Worm (Caenorhabditis elegans) whole organism, young adult: Measurements from ENCODE around the gene mfsd-10.

ENCODE experiments used
- F22D6.2 ChIP-seq: sonication (generic microtip); optimal IDR thresholded peaks from 2 replicates; lab custom pipeline; 2016; ENCODE audit warnings: mild to moderate bottlenecking, missing genetic modification characterization, missing compliant biosample characterization
- F49E8.2 ChIP-seq: sonication (generic microtip); optimal IDR thresholded peaks from 3 replicates; lab custom pipeline; 2017; ENCODE audit warnings: missing genetic modification characterization, mild to moderate bottlenecking, missing compliant biosample characterization, antibody characterized with exemption, moderate library complexity; ENCODE audit not compliant: insufficient read depth
- F55B11.4 ChIP-seq: sonication (generic microtip); optimal IDR thresholded peaks from 2 replicates; lab custom pipeline; 2016; ENCODE audit warnings: missing compliant biosample characterization, missing genetic modification characterization, borderline replicate concordance; ENCODE audit not compliant: insufficient read depth
- K11D2.4 ChIP-seq: fragments of 200-800 bp; sonication (Bioruptor generic); IDR thresholded peaks from 2 replicates; pipeline ENCODE4 v1.3.6; 2022; ENCODE audit warnings: missing genetic modification reagents, missing genetic modification characterization, missing compliant biosample characterization
- K12H6.12 ChIP-seq: fragments of 200-800 bp; sonication (Bioruptor generic); optimal IDR thresholded peaks from 2 replicates; lab custom pipeline; 2018; ENCODE audit warnings: mild to moderate bottlenecking, missing genetic modification characterization, missing compliant biosample characterization
- Y79H2A.3 ChIP-seq: fragments of 200-800 bp; sonication (Bioruptor generic); conservative IDR thresholded peaks from 2 replicates; pipeline ENCODE4 v1.3.6; 2022; ENCODE audit warnings: missing genetic modification reagents, missing genetic modification characterization, missing compliant biosample characterization
- athp-1 ChIP-seq: sonication (generic microtip); optimal IDR thresholded peaks from 2 replicates; lab custom pipeline; 2017; ENCODE audit warnings: mild to moderate bottlenecking, missing genetic modification characterization, missing compliant biosample characterization
- attf-6 ChIP-seq: fragments of 200-800 bp; sonication (Bioruptor generic); IDR thresholded peaks from 2 replicates; pipeline ENCODE4 v1.3.6; 2022; ENCODE audit warnings: missing genetic modification reagents, missing genetic modification characterization, missing compliant biosample characterization
- cebp-2 ChIP-seq: fragments of 200-800 bp; sonication (Bioruptor generic); IDR thresholded peaks from 2 replicates; pipeline ENCODE4 v1.3.6; 2022; ENCODE audit warnings: missing genetic modification characterization, missing compliant biosample characterization
- ceh-100 ChIP-seq: fragments of 200-800 bp; sonication (Bioruptor generic); IDR thresholded peaks from 2 replicates; pipeline ENCODE4 v1.3.6; 2022; ENCODE audit warnings: missing genetic modification reagents, missing genetic modification characterization, missing compliant biosample characterization
- ceh-27 ChIP-seq: fragments of 200-800 bp; sonication (Bioruptor generic); optimal IDR thresholded peaks from 2 replicates; lab custom pipeline; 2018; ENCODE audit warnings: mild to moderate bottlenecking, missing genetic modification characterization, moderate library complexity, missing compliant biosample characterization
- ceh-91 ChIP-seq: fragments of 200-800 bp; sonication (Bioruptor generic); IDR thresholded peaks from 2 replicates; pipeline ENCODE4 v1.3.6; 2022; ENCODE audit warnings: missing genetic modification reagents, missing genetic modification characterization, missing compliant biosample characterization
- die-1 ChIP-seq: sonication (generic microtip); optimal IDR thresholded peaks from 2 replicates; lab custom pipeline; 2016; ENCODE audit warnings: missing genotype, mild to moderate bottlenecking, missing genetic modification characterization, missing compliant biosample characterization
- dox-1 ChIP-seq: fragments of 200-800 bp; sonication (Bioruptor generic); IDR thresholded peaks from 2 replicates; pipeline ENCODE4 v1.3.6; 2022; ENCODE audit warnings: missing genetic modification reagents, missing genetic modification characterization, missing compliant biosample characterization
- dpff-1 ChIP-seq: sonication (generic microtip); optimal IDR thresholded peaks from 2 replicates; lab custom pipeline; 2017; ENCODE audit warnings: mild to moderate bottlenecking, missing genetic modification characterization, missing compliant biosample characterization
- efl-1 ChIP-seq: fragments of 150-350 bp; optimal IDR thresholded peaks from 2 replicates; lab custom pipeline; 2014; ENCODE audit warnings: missing biosample characterization, missing genetic modification reagents, missing genetic modification characterization
- egl-18 ChIP-seq: fragments of 200-800 bp; sonication (Bioruptor generic); IDR thresholded peaks from 2 replicates; pipeline ENCODE4 v1.3.6; 2022; ENCODE audit warnings: missing genetic modification reagents, missing genetic modification characterization, missing compliant biosample characterization
- egrh-3 ChIP-seq: fragments of 200-800 bp; sonication (Bioruptor generic); IDR thresholded peaks from 2 replicates; pipeline ENCODE4 v1.3.6; 2022; ENCODE audit warnings: missing genetic modification reagents, missing genetic modification characterization, missing compliant biosample characterization
- ekl-4 ChIP-seq: fragments of 200-800 bp; sonication (Bioruptor generic); IDR thresholded peaks from 2 replicates; pipeline ENCODE4 v1.3.6; 2022; ENCODE audit warnings: missing genetic modification reagents, missing genetic modification characterization, missing compliant biosample characterization
- ets-4 ChIP-seq: fragments of 200-800 bp; sonication (Bioruptor generic); optimal IDR thresholded peaks from 2 replicates; lab custom pipeline; 2018; ENCODE audit warnings: mild to moderate bottlenecking, missing genetic modification characterization, missing compliant biosample characterization
- him-1 ChIP-seq: sonication (generic microtip); optimal IDR thresholded peaks from 2 replicates; lab custom pipeline; 2016; ENCODE audit warnings: missing genotype, missing genetic modification reagents, missing genetic modification characterization, missing compliant biosample characterization
- hlh-12 ChIP-seq: sonication (generic microtip); optimal IDR thresholded peaks from 2 replicates; lab custom pipeline; 2016; ENCODE audit warnings: missing genetic modification characterization, missing compliant biosample characterization
- hrde-1 ChIP-seq: sonication (generic microtip); optimal IDR thresholded peaks from 2 replicates; lab custom pipeline; 2016; ENCODE audit warnings: missing genetic modification characterization, mild to moderate bottlenecking, missing compliant biosample characterization, moderate library complexity, missing genotype, missing genetic modification reagents, borderline replicate concordance
- let-526 ChIP-seq: fragments of 200-800 bp; sonication (Bioruptor generic); IDR thresholded peaks from 2 replicates; pipeline ENCODE4 v1.3.6; 2022; ENCODE audit warnings: missing genetic modification reagents, missing genetic modification characterization, missing compliant biosample characterization
- let-607 ChIP-seq, 2 experiments: fragments of 200-800 bp in 1 of 2; sonication (Bioruptor generic) in 1 of 2; sonication (generic microtip) in 1 of 2; optimal IDR thresholded peaks; 2 replicates each; lab custom pipeline; 2016 to 2018; ENCODE audit warnings: mild to moderate bottlenecking in 2 of 2, missing compliant biosample characterization in 2 of 2, missing genetic modification characterization in 2 of 2, moderate library complexity in 2 of 2, missing genotype in 1 of 2
- lin-26 ChIP-seq: fragments of 200-800 bp; sonication (Bioruptor generic); IDR thresholded peaks from 2 replicates; pipeline ENCODE4 v1.3.6; 2022; ENCODE audit warnings: missing genetic modification reagents, missing genetic modification characterization, missing compliant biosample characterization
- lin-35 ChIP-seq, 3 experiments: fragments of 150-350 bp in 2 of 3; sonication (generic microtip) in 1 of 3; optimal IDR thresholded peaks; 2 replicates each; lab custom pipeline; 2014 to 2018; ENCODE audit warnings: missing biosample characterization in 3 of 3, missing genetic modification characterization in 3 of 3, missing genetic modification reagents in 3 of 3
- lin-40 ChIP-seq: sonication (generic microtip); optimal IDR thresholded peaks from 2 replicates; lab custom pipeline; 2016; ENCODE audit warnings: missing genetic modification characterization, mild to moderate bottlenecking, missing compliant biosample characterization, missing genotype, missing genetic modification reagents
- mcd-1 ChIP-seq: fragments of 200-800 bp; sonication (Bioruptor generic); IDR thresholded peaks from 2 replicates; pipeline ENCODE4 v1.3.6; 2022; ENCODE audit warnings: missing genetic modification reagents, missing genetic modification characterization, missing compliant biosample characterization
- mes-4 ChIP-seq: sonication (generic microtip); optimal IDR thresholded peaks from 2 replicates; lab custom pipeline; 2016; ENCODE audit warnings: missing genotype, missing genetic modification characterization, missing compliant biosample characterization
- nfya-2 ChIP-seq: fragments of 200-800 bp; sonication (Bioruptor generic); IDR thresholded peaks from 2 replicates; pipeline ENCODE4 v1.3.6; 2022; ENCODE audit warnings: missing genetic modification reagents, missing genetic modification characterization, missing compliant biosample characterization
- nhr-179 ChIP-seq: sonication (generic microtip); optimal IDR thresholded peaks from 2 replicates; lab custom pipeline; 2016; ENCODE audit warnings: mild to moderate bottlenecking, missing genetic modification characterization, missing compliant biosample characterization
- pbrm-1 ChIP-seq: fragments of 200-800 bp; sonication (Bioruptor generic); IDR thresholded peaks from 2 replicates; pipeline ENCODE4 v1.3.6; 2022; ENCODE audit warnings: missing genetic modification reagents, missing genetic modification characterization, missing compliant biosample characterization
- pha-4 ChIP-seq: fragments of 150-350 bp; sonication (generic microtip); optimal IDR thresholded peaks from 2 replicates; lab custom pipeline; 2014; ENCODE audit warnings: missing biosample characterization, missing genetic modification reagents, missing genetic modification characterization
- rec-8 ChIP-seq, 2 experiments: sonication (generic microtip); optimal IDR thresholded peaks; 2 replicates each; lab custom pipeline; 2016; ENCODE audit warnings: mild to moderate bottlenecking in 2 of 2, missing genetic modification characterization in 2 of 2, missing genetic modification reagents in 2 of 2, missing genotype in 2 of 2, missing biosample characterization in 1 of 2, missing compliant biosample characterization in 1 of 2, moderate library complexity in 1 of 2
- sdz-38 ChIP-seq: sonication (generic microtip); optimal IDR thresholded peaks from 2 replicates; lab custom pipeline; 2016; ENCODE audit warnings: missing genotype, missing genetic modification characterization, missing compliant biosample characterization
- snpc-3.4 ChIP-seq: sonication (generic microtip); optimal IDR thresholded peaks from 2 replicates; lab custom pipeline; 2017; ENCODE audit warnings: missing genetic modification characterization, mild to moderate bottlenecking, missing compliant biosample characterization, antibody characterized with exemption, moderate library complexity, missing genotype, missing genetic modification reagents
- sptf-2 ChIP-seq: fragments of 200-800 bp; sonication (Bioruptor generic); optimal IDR thresholded peaks from 2 replicates; lab custom pipeline; 2018; ENCODE audit warnings: mild to moderate bottlenecking, missing genetic modification characterization, missing compliant biosample characterization
- xnd-1 ChIP-seq: sonication (generic microtip); optimal IDR thresholded peaks from 2 replicates; lab custom pipeline; 2016; ENCODE audit warnings: missing genotype, missing genetic modification reagents, missing genetic modification characterization, missing compliant biosample characterization
- zfh-2 ChIP-seq: fragments of 200-800 bp; sonication (Bioruptor generic); conservative IDR thresholded peaks from 2 replicates; pipeline ENCODE4 v1.3.6; 2022; ENCODE audit warnings: missing genetic modification reagents, missing genetic modification characterization, missing compliant biosample characterization
- ztf-28 ChIP-seq: fragments of 200-800 bp; sonication (Bioruptor generic); IDR thresholded peaks from 2 replicates; pipeline ENCODE4 v1.3.6; 2022; ENCODE audit warnings: missing genetic modification reagents, missing genetic modification characterization, missing compliant biosample characterization

The mfsd-10 gene

DNA sequence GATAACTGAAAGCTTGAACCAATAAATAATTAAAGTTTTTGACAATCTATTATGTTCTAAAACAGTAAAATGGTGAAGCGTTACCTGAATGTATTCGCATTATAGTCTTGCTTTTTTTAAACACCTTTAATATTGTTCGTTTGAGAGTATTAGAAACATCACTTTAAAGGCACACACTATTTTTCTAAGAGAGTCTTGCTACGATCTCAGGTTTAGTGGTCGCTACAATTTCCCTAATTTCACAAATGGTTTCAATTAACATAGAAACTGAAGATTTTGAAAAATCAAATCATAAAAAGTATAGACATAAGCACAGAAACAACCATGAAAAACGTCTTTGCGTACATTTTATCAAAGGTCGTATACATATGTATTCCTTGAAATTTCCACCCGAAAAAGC lies 47.9 kb downstream of the mfsd-10 start (continued):
- TF ChIP-seq lin-40 (tag; lab: Kevin White, UChicago) = no peak
- no peak for TF ChIP-seq xnd-1 (tag; lab: Kevin White, UChicago)
- no peak for TF ChIP-seq lin-26 (GFP tag; lab: Robert Waterston, UW)

DNA sequence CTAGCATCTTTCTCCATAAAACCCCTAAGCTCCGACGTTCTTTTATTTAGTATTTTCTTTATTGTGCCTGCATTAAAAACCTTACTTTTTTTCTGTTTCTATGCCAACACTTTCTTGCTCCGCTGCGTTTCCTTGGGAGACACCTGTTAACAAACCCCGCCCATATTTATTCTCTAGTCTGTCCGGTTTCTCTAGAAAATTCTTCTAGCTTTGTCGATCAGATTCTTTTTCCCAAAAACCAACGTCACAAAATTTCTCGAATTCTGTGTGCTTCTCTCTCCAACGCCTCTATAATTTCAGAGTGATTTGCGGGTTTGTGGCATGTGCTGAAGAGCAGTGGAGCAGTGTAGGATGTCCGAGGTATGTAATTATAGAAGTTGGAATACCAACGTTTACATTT lies 50.2 kb downstream of the mfsd-10 start, which contains the start of gene ptr-5:
ptr-5 (plus strand) TSS at position 301 of the 400 bp plus-strand sequence.
- no peak for TF ChIP-seq egrh-3 (GFP tag; lab: Robert Waterston, UW)
- no peak for TF ChIP-seq mes-4 (tag; lab: Kevin White, UChicago)
- TF ChIP-seq nfya-2 (GFP tag; lab: Robert Waterston, UW) = no peak
- TF ChIP-seq ceh-91 (GFP tag; lab: Robert Waterston, UW) = no peak
- TF ChIP-seq ekl-4 = no peak
- TF ChIP-seq let-526 (GFP tag; lab: Robert Waterston, UW) = no peak
- no peak for TF ChIP-seq ets-4 (GFP tag; lab: Kevin White, UChicago)
- TF ChIP-seq ceh-100 = no peak
- TF ChIP-seq nhr-179 (tag; lab: Kevin White, UChicago) = no peak
- no peak for TF ChIP-seq F49E8.2 (tag; lab: Kevin White, UChicago)
- no peak for TF ChIP-seq pha-4
- TF ChIP-seq dpff-1 = no peak

DNA sequence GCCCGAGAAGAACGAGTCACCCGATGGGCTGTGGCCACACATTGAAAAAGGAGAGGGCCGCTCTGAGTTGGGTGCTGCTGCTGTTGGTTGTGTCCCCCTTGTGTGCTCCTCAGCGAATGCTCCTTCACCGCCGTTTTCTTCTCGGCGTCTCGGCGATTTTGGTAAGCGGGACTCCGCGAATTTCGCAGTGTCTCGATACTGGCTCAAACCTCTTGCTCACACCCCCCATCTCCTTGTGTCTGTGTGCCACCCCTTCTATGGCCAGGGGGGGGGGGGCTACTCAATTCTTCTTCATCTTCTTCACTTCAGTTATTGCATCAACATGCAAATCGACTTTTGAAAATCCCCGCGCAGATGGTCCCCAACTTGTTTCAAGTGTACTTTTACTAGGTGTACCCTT lies 53.5 kb downstream of the mfsd-10 start:
- TF ChIP-seq let-526 (GFP tag; lab: Robert Waterston, UW) (no peak), rec-8 (tag; optimal IDR thresholded peaks at IDR 0.05; lab: Kevin White, UChicago) (no peak), ztf-28 (GFP tag; lab: Robert Waterston, UW) (no peak), die-1 (tag; lab: Kevin White, UChicago) (no peak), sdz-38 (tag; lab: Kevin White, UChicago) (no peak), efl-1 (GFP tag; lab: Kevin White, UChicago) (no peak), F55B11.4 (tag; lab: Kevin White, UChicago) (no peak), K11D2.4 (no peak), pbrm-1 (peak; percentile 32; the same call in 1 of the 2 replicates), lin-26 (GFP tag; lab: Robert Waterston, UW) (0 out of 2 replicates have a peak, but pooled peaks have one; percentile 42), cebp-2 (no peak), attf-6 (GFP tag; lab: Robert Waterston, UW) (no peak), him-1 (tag; lab: Kevin White, UChicago) (no peak), F22D6.2 (tag; lab: Kevin White, UChicago) (no peak), hlh-12 (no peak), hrde-1 (no peak), egl-18 (0 out of 2 replicates have a peak, but pooled peaks have one; percentile 32), egrh-3 (GFP tag; lab: Robert Waterston, UW) (peak; percentile 67; the same call in 1 of the 2 replicates), dox-1 (GFP tag; lab: Robert Waterston, UW) (peak; percentile 28; the same call in 1 of the 2 replicates), mcd-1 (GFP tag; lab: Robert Waterston, UW) (no peak), K12H6.12 (peak; percentile 50), snpc-3.4 (tag; lab: Kevin White, UChicago) (no peak), ceh-100 (no peak), Y79H2A.3 (GFP tag; lab: Robert Waterston, UW) (no peak), zfh-2 (peak; percentile 95), ceh-27 (peak; percentile 57), athp-1 (tag; lab: Kevin White, UChicago) (no peak), sptf-2 (GFP tag; lab: Kevin White, UChicago) (no peak), let-607 (tag; optimal IDR thresholded peaks at IDR 0.05; lab: Kevin White, UChicago) (no peak), lin-35 (GFP tag; optimal IDR thresholded peaks at IDR 0.05; lab: Kevin White, UChicago) (no peak)
